Worm (Caenorhabditis elegans) whole organism, L1 larva: Measurements from ENCODE around the gene C02D5.2.

ENCODE experiments used
- ama-1 ChIP-seq: fragments of 150-350 bp; optimal IDR thresholded peaks from 2 replicates; lab custom pipeline; 2014
- pqm-1 ChIP-seq: sonication (generic microtip); optimal IDR thresholded peaks from 3 replicates; lab custom pipeline; 2017; ENCODE audit warnings: missing biosample characterization, missing genetic modification characterization
- skn-1 ChIP-seq: fragments of 150-350 bp; optimal IDR thresholded peaks from 2 replicates; lab custom pipeline; 2014; ENCODE audit warnings: missing biosample characterization, missing genetic modification characterization
- sox-4 ChIP-seq: sonication (generic microtip); optimal IDR thresholded peaks from 2 replicates; lab custom pipeline; 2016; ENCODE audit warnings: missing genetic modification characterization, missing compliant biosample characterization
- tbx-2 ChIP-seq: sonication (generic microtip); optimal IDR thresholded peaks from 2 replicates; lab custom pipeline; 2016; ENCODE audit warnings: missing genetic modification characterization, missing compliant biosample characterization
- unc-130 ChIP-seq: fragments of 150-350 bp; optimal IDR thresholded peaks from 2 replicates; lab custom pipeline; 2017; ENCODE audit warnings: missing biosample characterization, missing genetic modification characterization, inconsistent platforms

DNA sequence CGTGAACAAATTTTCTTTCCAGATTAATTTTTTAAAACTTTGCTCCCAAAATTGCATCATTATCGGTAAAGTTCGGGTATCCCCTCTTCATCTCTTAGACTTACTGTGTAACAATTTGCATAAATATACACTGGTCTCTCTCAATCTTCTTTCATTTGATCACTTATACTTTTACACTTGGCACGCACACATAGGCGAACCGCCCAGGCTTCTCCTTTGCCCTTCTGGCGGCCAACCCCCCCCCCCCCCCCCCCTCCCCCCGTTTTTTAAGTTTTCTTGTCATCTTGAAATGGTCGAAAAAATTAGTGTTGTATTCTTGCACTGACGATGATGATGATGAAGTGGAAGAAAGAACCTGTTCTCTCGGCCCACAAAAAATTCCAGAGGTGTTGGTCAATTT lies 13.2 kb downstream of the C02D5.2 start:
- TF ChIP-seq pqm-1 (tag; lab: Kevin White, UChicago) (no peak), ama-1 (lab: Kevin White, UChicago) (no peak), unc-130 (tag; lab: Kevin White, UChicago) (no peak), sox-4 (tag; lab: Kevin White, UChicago) (no peak), skn-1 (tag; lab: Kevin White, UChicago) (no peak), tbx-2 (tag; lab: Kevin White, UChicago) (no peak)
